Worm (Caenorhabditis elegans): ENCODE data around the gene nadk-1.

nadk-1 gene

DNA sequence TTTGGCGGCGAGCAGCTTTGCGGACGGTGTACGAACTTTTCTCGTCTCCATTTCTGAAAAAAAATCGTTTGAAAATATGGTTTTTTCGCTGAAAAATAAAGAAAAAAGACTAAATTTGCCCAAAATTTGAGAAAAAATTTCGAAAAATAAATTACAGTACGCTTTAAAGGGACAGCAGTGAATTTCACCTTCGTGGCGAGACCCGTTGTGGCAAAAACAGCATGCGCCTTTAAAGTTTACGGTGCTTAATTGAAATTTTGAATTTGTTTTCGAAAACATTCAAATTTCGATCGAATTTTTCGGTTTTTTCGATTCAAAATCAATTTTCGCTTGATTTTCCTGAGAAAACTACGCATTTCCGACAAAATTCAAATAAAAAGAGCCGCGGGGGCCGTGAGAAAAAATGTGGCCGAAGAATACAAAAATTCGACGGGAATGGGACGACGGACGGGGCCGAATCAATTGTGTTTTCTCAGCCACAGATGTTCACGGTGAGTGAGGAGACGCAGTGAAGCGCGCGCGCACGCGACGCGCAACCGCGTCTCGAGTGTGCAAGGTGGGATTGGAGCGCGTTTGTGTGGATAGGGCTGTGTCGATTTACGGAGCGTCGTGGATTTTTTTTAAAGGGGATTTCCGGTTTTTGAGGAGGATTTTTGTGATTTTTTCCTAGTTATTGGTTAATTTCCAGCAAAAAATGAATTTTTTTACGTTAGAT lies 36.9 kb upstream of the nadk-1 start, which contains the start of gene Y77E11A.7 (continued):
- peak; percentile 58 for TF ChIP-seq sptf-2 (GFP tag; optimal IDR thresholded peaks at IDR 0.05)
- TF ChIP-seq unc-62 (GFP tag; optimal IDR thresholded peaks at IDR 0.05), result no peak
- TF ChIP-seq nhr-179 (tag; optimal IDR thresholded peaks at IDR 0.05), result no peak
- TF ChIP-seq zfh-2 (GFP tag; conservative IDR thresholded peaks at IDR 0.05), result peak; percentile 98
- no peak for TF ChIP-seq hlh-26 (GFP tag; conservative IDR thresholded peaks at IDR 0.05)
- no peak for TF ChIP-seq snpc-1.1 (tag; optimal IDR thresholded peaks at IDR 0.05; ENCODE audit: insufficient read depth)
- peak; percentile 96 for TF ChIP-seq ceh-27 (GFP tag; optimal IDR thresholded peaks at IDR 0.05)
- peak; percentile 73 for TF ChIP-seq D2030.7 (GFP tag; IDR thresholded peaks at IDR 0.05)
- peak; percentile 98 for TF ChIP-seq F33H1.4 (GFP tag; IDR thresholded peaks at IDR 0.05)
- peak; percentile 77 for TF ChIP-seq madf-10 (tag; optimal IDR thresholded peaks at IDR 0.05)
- peak; percentile 94 for TF ChIP-seq dox-1 (GFP tag; IDR thresholded peaks at IDR 0.05)
- TF ChIP-seq rec-8 (tag; optimal IDR thresholded peaks at IDR 0.05), result peak in 1 of 2 experiments; percentile 3
- no peak for TF ChIP-seq lag-1 (GFP tag; IDR thresholded peaks at IDR 0.05)
- TF ChIP-seq F22D6.2 (tag; optimal IDR thresholded peaks at IDR 0.05), result no peak
- no peak for TF ChIP-seq die-1 (tag; optimal IDR thresholded peaks at IDR 0.05)
- 0 out of 2 replicates have a peak, but pooled peaks have one; percentile 29 for TF ChIP-seq lin-26 (GFP tag; IDR thresholded peaks at IDR 0.05)
- TF ChIP-seq fkh-3 (tag; optimal IDR thresholded peaks at IDR 0.05), result no peak
- TF ChIP-seq cebp-1 (GFP tag; IDR thresholded peaks at IDR 0.05), result no peak
- TF ChIP-seq cebp-1 (tag; optimal IDR thresholded peaks at IDR 0.05), result peak; percentile 80
- no peak for TF ChIP-seq tlf-1 (GFP tag; optimal IDR thresholded peaks at IDR 0.05)
- no peak for TF ChIP-seq hsf-1 (GFP tag; IDR thresholded peaks at IDR 0.05)
- TF ChIP-seq nhr-90 (tag; optimal IDR thresholded peaks at IDR 0.05), result no peak
- no peak for TF ChIP-seq nfya-2 (GFP tag; IDR thresholded peaks at IDR 0.05)
- no peak for TF ChIP-seq Y79H2A.3 (GFP tag; conservative IDR thresholded peaks at IDR 0.05)
- TF ChIP-seq egl-44 (GFP tag; IDR thresholded peaks at IDR 0.05), result no peak
- no peak for TF ChIP-seq ceh-58 (GFP tag; IDR thresholded peaks at IDR 0.05)
- peak; percentile 14 for TF ChIP-seq snpc-3.4 (tag; optimal IDR thresholded peaks at IDR 0.05)
- TF ChIP-seq attf-3 (GFP tag; conservative IDR thresholded peaks at IDR 0.05), result peak; percentile 53
- peak; percentile 69; the same call in 1 of the 2 replicates for TF ChIP-seq ceh-91 (GFP tag; IDR thresholded peaks at IDR 0.05)
- no peak for TF ChIP-seq B0019.2 (GFP tag; conservative IDR thresholded peaks at IDR 0.05)
- TF ChIP-seq madf-8 (GFP tag; conservative IDR thresholded peaks at IDR 0.05), result peak; percentile 88
- TF ChIP-seq ztf-18 (tag; optimal IDR thresholded peaks at IDR 0.05), result peak; percentile 68
- no peak for TF ChIP-seq ceh-79 (tag; optimal IDR thresholded peaks at IDR 0.05)
- TF ChIP-seq let-607 (tag; optimal IDR thresholded peaks at IDR 0.05), result peak; percentile 17 to 38
- no peak for TF ChIP-seq dpff-1 (tag; optimal IDR thresholded peaks at IDR 0.05)
- peak; percentile 93 for TF ChIP-seq mcd-1 (GFP tag; IDR thresholded peaks at IDR 0.05)
- peak; percentile 70; the same call in 1 of the 2 replicates for TF ChIP-seq hmg-1.2 (GFP tag; IDR thresholded peaks at IDR 0.05)
- no peak for TF ChIP-seq F55B11.4 (tag; optimal IDR thresholded peaks at IDR 0.05; ENCODE audit: borderline replicate concordance, insufficient read depth)
- TF ChIP-seq Y56A3A.18 (GFP tag; IDR thresholded peaks at IDR 0.05), result no peak
- TF ChIP-seq atf-7 (tag; optimal IDR thresholded peaks at IDR 0.05), result no peak
- peak; percentile 95 for TF ChIP-seq lsl-1 (GFP tag; optimal IDR thresholded peaks at IDR 0.05)
- peak; percentile 50; the same call in 1 of the 2 replicates for TF ChIP-seq ekl-4 (GFP tag; IDR thresholded peaks at IDR 0.05)
- peak; percentile 61; the same call in 1 of the 2 replicates for TF ChIP-seq K11D2.4 (GFP tag; IDR thresholded peaks at IDR 0.05)
- peak; percentile 2 for TF ChIP-seq ccch-3 (GFP tag; optimal IDR thresholded peaks at IDR 0.05)
- no peak for TF ChIP-seq C17E4.6 (GFP tag; IDR thresholded peaks at IDR 0.05)
- TF ChIP-seq F49E8.2 (tag; optimal IDR thresholded peaks at IDR 0.05; ENCODE audit: insufficient read depth), result peak; percentile 53
